Worm (Caenorhabditis elegans) whole organism, L2 larva: ENCODE data around the gene nhr-246.

Source experiments
- lin-11 ChIP-seq: fragments of 150-350 bp; sonication (generic microtip); optimal IDR thresholded peaks from 2 replicates; lab custom pipeline; 2014; ENCODE audit warnings: missing biosample characterization, missing genetic modification characterization, inconsistent platforms, mixed read lengths
- snpc-4 ChIP-seq: fragments of 150-350 bp; optimal IDR thresholded peaks from 2 replicates; lab custom pipeline; 2014; ENCODE audit warnings: missing biosample characterization, missing genetic modification characterization
- unc-62 ChIP-seq: fragments of 150-350 bp; optimal IDR thresholded peaks from 2 replicates; lab custom pipeline; 2014; ENCODE audit warnings: missing biosample characterization, missing genetic modification reagents, missing genetic modification characterization

ce11 chrV:15281279-15281949 lies 34.9 kb upstream of the nhr-246 start, which contains the start of the genes srw-19 and srx-51:
- TF ChIP-seq snpc-4 (tag; lab: Kevin White, UChicago) = no peak
- no peak for TF ChIP-seq lin-11 (tag; lab: Kevin White, UChicago)
- TF ChIP-seq unc-62 (GFP tag; lab: Kevin White, UChicago) = no peak
